Fruit fly (Drosophila melanogaster) whole organism, larva: Measurements from ENCODE around the gene Acbp1.

Experiments
- noc ChIP-seq: fragments of 200-800 bp; sonication (Bioruptor generic); optimal IDR thresholded peaks from 3 replicates; lab custom pipeline; 2019; ENCODE audit warnings: missing biosample characterization, mild to moderate bottlenecking, missing genetic modification characterization, moderate library complexity

The Acbp1 gene

dm6 chr2L:8162307-8163024 is at the start of gene Acbp1:
Gene Acbp1, minus strand, starts transcription at chr2L:8162452.
- peak; percentile 98 for TF ChIP-seq noc (tag; lab: Kevin White, UChicago)

dm6 chr2L:8211070-8211469 is 48.8 kb upstream of the Acbp1 start, which contains the start of gene Ssb-c31a:
Gene Ssb-c31a, plus strand, starts transcription at chr2L:8211347.
- peak; percentile 67 for TF ChIP-seq noc (tag; lab: Kevin White, UChicago)

dm6 chr2L:8210468-8210867 is 48.2 kb upstream of the Acbp1 start:
- TF ChIP-seq noc (tag; lab: Kevin White, UChicago) = no peak

dm6 chr2L:8209362-8209761 is 47.1 kb upstream of the Acbp1 start:
- no peak for TF ChIP-seq noc (tag; lab: Kevin White, UChicago)

dm6 chr2L:8205871-8206270 is 43.6 kb upstream of the Acbp1 start, which contains the start of gene CG8419:
Gene CG8419, plus strand, starts transcription at chr2L:8206171.
- TF ChIP-seq noc (tag; lab: Kevin White, UChicago) = no peak

- TF ChIP-seq noc (tag; lab: Kevin White, UChicago) = peak; percentile 98
These were observed 42.8 kb upstream of the Acbp1 start, which contains the start of gene SLC5A11 for dm6 chr2L:8204996-8205567. Gene SLC5A11, minus strand, starts transcription at chr2L:8205132.

- TF ChIP-seq noc (tag; lab: Kevin White, UChicago) = no peak
These were observed 42.1 kb upstream of the Acbp1 start for dm6 chr2L:8204366-8204765.

- TF ChIP-seq noc (tag; lab: Kevin White, UChicago) = peak; percentile 9
These were observed 41.5 kb upstream of the Acbp1 start for dm6 chr2L:8203748-8204147.

- TF ChIP-seq noc (tag; lab: Kevin White, UChicago) = no peak
These were observed 40.3 kb upstream of the Acbp1 start for dm6 chr2L:8202569-8202968.

dm6 chr2L:8198757-8199156 is 36.5 kb upstream of the Acbp1 start, which contains the start of gene PGAP5:
Gene PGAP5, plus strand, starts transcription at chr2L:8198882.
- no peak for TF ChIP-seq noc (tag; lab: Kevin White, UChicago)

dm6 chr2L:8196757-8197530 is 34.7 kb upstream of the Acbp1 start, which contains the start of the genes CG8475 and CG8460:
Gene CG8475, minus strand, starts transcription at chr2L:8196918.
Gene CG8460, plus strand, starts transcription at chr2L:8197193.
- TF ChIP-seq noc (tag; lab: Kevin White, UChicago) = no peak

dm6 chr2L:8195722-8196323 is 33.6 kb upstream of the Acbp1 start:
- TF ChIP-seq noc (tag; lab: Kevin White, UChicago) = no peak

dm6 chr2L:8190681-8191080 is 28.4 kb upstream of the Acbp1 start, which contains the start of gene CG34134:
Gene CG34134, minus strand, starts transcription at chr2L:8190781.
- no peak for TF ChIP-seq noc (tag; lab: Kevin White, UChicago)

- TF ChIP-seq noc (tag; lab: Kevin White, UChicago) = no peak
These were observed 22.8 kb upstream of the Acbp1 start for dm6 chr2L:8185008-8185407.

dm6 chr2L:8171544-8171943 is 9.3 kb upstream of the Acbp1 start:
- no peak for TF ChIP-seq noc (tag; lab: Kevin White, UChicago)
